Fruit fly (Drosophila melanogaster) whole organism, embryonic: ENCODE measurements around the gene Noa36.

ENCODE experiments used
- CG10274 ChIP-seq: fragments of 200-800 bp; sonication (Bioruptor generic); optimal IDR thresholded peaks from 3 replicates; lab custom pipeline; 2017; ENCODE audit warnings: missing biosample characterization, mild to moderate bottlenecking, missing genetic modification characterization
- CG11456 ChIP-seq: fragments of 200-800 bp; sonication (Bioruptor generic); IDR thresholded peaks from 3 replicates; pipeline ENCODE4 v1.3.6; 2022; ENCODE audit warnings: missing biosample characterization, missing genetic modification characterization
- CG12071 ChIP-seq: fragments of 200-800 bp; sonication (Bioruptor generic); optimal IDR thresholded peaks from 3 replicates; lab custom pipeline; 2018; ENCODE audit warnings: missing biosample characterization, mild to moderate bottlenecking, missing genetic modification characterization
- CG12299 ChIP-seq: fragments of 200-800 bp; sonication (Bioruptor generic); optimal IDR thresholded peaks from 2 replicates; lab custom pipeline; 2018; ENCODE audit warnings: missing biosample characterization, mild to moderate bottlenecking, missing genetic modification characterization
- CG14014 ChIP-seq: fragments of 200-800 bp; sonication (Bioruptor generic); IDR thresholded peaks from 2 replicates; pipeline ENCODE4 v1.3.6; 2022; ENCODE audit warnings: missing biosample characterization, missing genetic modification characterization
- CG1603 ChIP-seq: fragments of 200-800 bp; sonication (Bioruptor generic); optimal IDR thresholded peaks from 2 replicates; lab custom pipeline; 2019; ENCODE audit warnings: missing biosample characterization, mild to moderate bottlenecking, missing genetic modification characterization, moderate library complexity
- CG30020 ChIP-seq: fragments of 200-800 bp; optimal IDR thresholded peaks from 2 replicates; lab custom pipeline; 2019; ENCODE audit warnings: missing biosample characterization, mild to moderate bottlenecking, missing genetic modification characterization, moderate library complexity
- Hr51 ChIP-seq, 2 experiments: fragments of 200-800 bp; sonication (Bioruptor generic); optimal IDR thresholded peaks; 2 replicates in 1 of 2; 3 replicates in 1 of 2; lab custom pipeline; 2016 to 2018; ENCODE audit warnings: missing biosample characterization in 2 of 2, missing genetic modification characterization in 2 of 2, mild to moderate bottlenecking in 1 of 2, moderate library complexity in 1 of 2
- Lpt ChIP-seq: fragments of >200 bp; optimal IDR thresholded peaks from 2 replicates; lab custom pipeline; 2018; ENCODE audit warnings: missing biosample characterization, missing genetic modification characterization
- MBD-R2 ChIP-seq: fragments of 200-800 bp; sonication (Bioruptor generic); IDR thresholded peaks from 2 replicates; pipeline ENCODE4 v1.3.6; 2022; ENCODE audit warnings: missing biosample characterization, missing genetic modification characterization
- Mad ChIP-seq: fragments of 200-800 bp; sonication (Bioruptor generic); optimal IDR thresholded peaks from 2 replicates; lab custom pipeline; 2016; ENCODE audit warnings: missing biosample characterization, missing genetic modification characterization
- Med ChIP-seq: fragments of 200-800 bp; sonication (Bioruptor generic); peaks from one replicate; lab custom pipeline; 2016; ENCODE audit warnings: missing biosample characterization, missing genetic modification characterization, mild to moderate bottlenecking, inconsistent platforms, moderate library complexity
- Nf-YA ChIP-seq: fragments of 200-800 bp; sonication (Bioruptor generic); IDR thresholded peaks from 2 replicates; pipeline ENCODE4 v1.3.6; 2022; ENCODE audit warnings: missing biosample characterization, missing genetic modification characterization
- Nf-YB ChIP-seq: fragments of 200-800 bp; sonication (Bioruptor generic); optimal IDR thresholded peaks from 3 replicates; lab custom pipeline; 2019; ENCODE audit warnings: missing biosample characterization, mild to moderate bottlenecking, missing genetic modification characterization, moderate library complexity
- Nf-YC ChIP-seq: fragments of 200-800 bp; optimal IDR thresholded peaks from 3 replicates; lab custom pipeline; 2019; ENCODE audit warnings: missing biosample characterization, mild to moderate bottlenecking, missing genetic modification characterization, moderate library complexity
- Rfx ChIP-seq: fragments of 200-800 bp; sonication (Bioruptor generic); IDR thresholded peaks from 2 replicates; pipeline ENCODE4 v1.3.6; 2022; ENCODE audit warnings: missing biosample characterization, missing genetic modification characterization
- Six4 ChIP-seq: fragments of 200-800 bp; sonication (Bioruptor generic); optimal IDR thresholded peaks from 2 replicates; lab custom pipeline; 2016; ENCODE audit warnings: missing biosample characterization, missing genetic modification characterization
- TFAM ChIP-seq: fragments of 200-800 bp; sonication (Bioruptor generic); optimal IDR thresholded peaks from 2 replicates; lab custom pipeline; 2017; ENCODE audit warnings: missing biosample characterization, missing genetic modification characterization, inconsistent platforms
- Trl ChIP-seq, 3 experiments: fragments of >200 bp in 2 of 3; fragments of 200-800 bp in 1 of 3; sonication (Bioruptor generic) in 1 of 3; optimal IDR thresholded peaks; 2 replicates in 1 of 3; 3 replicates in 2 of 3; lab custom pipeline; 2016 to 2017; ENCODE audit warnings: missing biosample characterization in 1 of 3, missing genetic modification characterization in 1 of 3
- ac ChIP-seq: fragments of 200-800 bp; sonication (Bioruptor generic); optimal IDR thresholded peaks from 3 replicates; lab custom pipeline; 2017; ENCODE audit warnings: missing biosample characterization, mild to moderate bottlenecking, missing genetic modification characterization
- cato ChIP-seq: fragments of 200-800 bp; sonication (Bioruptor generic); optimal IDR thresholded peaks from 2 replicates; lab custom pipeline; 2016; ENCODE audit warnings: missing biosample characterization, missing genetic modification characterization, borderline replicate concordance
- cg ChIP-seq: fragments of 200-800 bp; sonication (Bioruptor generic); optimal IDR thresholded peaks from 3 replicates; lab custom pipeline; 2019; ENCODE audit warnings: missing biosample characterization, mild to moderate bottlenecking, missing genetic modification characterization, moderate library complexity
- chinmo ChIP-seq: fragments of 200-800 bp; sonication (Bioruptor generic); IDR thresholded peaks from 4 replicates; pipeline ENCODE4 v1.3.6; 2022; ENCODE audit warnings: missing biosample characterization, missing genetic modification characterization; ENCODE audit not compliant: partially characterized antibody
- ems ChIP-seq: fragments of 200-800 bp; sonication (Bioruptor generic); optimal IDR thresholded peaks from 3 replicates; lab custom pipeline; 2016; ENCODE audit warnings: missing biosample characterization, missing genetic modification characterization
- gcm ChIP-seq: fragments of 200-800 bp; sonication (Bioruptor generic); optimal IDR thresholded peaks from 2 replicates; lab custom pipeline; 2019; ENCODE audit warnings: missing biosample characterization, mild to moderate bottlenecking, missing genetic modification characterization, moderate library complexity
- gsb-n ChIP-seq: fragments of 200-800 bp; sonication (Bioruptor generic); optimal IDR thresholded peaks from 3 replicates; lab custom pipeline; 2018; ENCODE audit warnings: missing biosample characterization, mild to moderate bottlenecking, missing genetic modification characterization
- hkb ChIP-seq, 2 experiments: fragments of 200-800 bp in 1 of 2; fragments of >200 bp in 1 of 2; sonication (Bioruptor generic) in 1 of 2; IDR thresholded peaks in 1 of 2; optimal IDR thresholded peaks in 1 of 2; 2 replicates each; pipeline versions ENCODE4 v1.3.6 to Lab custom; 2017 to 2022; ENCODE audit warnings: missing biosample characterization in 1 of 2, missing genetic modification characterization in 1 of 2
- kah ChIP-seq: fragments of 200-800 bp; sonication (Bioruptor generic); optimal IDR thresholded peaks from 2 replicates; lab custom pipeline; 2018; ENCODE audit warnings: missing biosample characterization, mild to moderate bottlenecking, missing genetic modification characterization
- ken ChIP-seq: fragments of 200-800 bp; sonication (Bioruptor generic); IDR thresholded peaks from 3 replicates; pipeline ENCODE4 v1.3.6; 2022; ENCODE audit warnings: missing biosample characterization, missing genetic modification characterization
- kni ChIP-seq: fragments of 200-800 bp; sonication (Bioruptor generic); optimal IDR thresholded peaks from 3 replicates; lab custom pipeline; 2017; ENCODE audit warnings: mild to moderate bottlenecking, missing biosample characterization, missing genetic modification reagents, missing genetic modification characterization
- nerfin-1 ChIP-seq: fragments of 200-800 bp; sonication (Bioruptor generic); optimal IDR thresholded peaks from 3 replicates; lab custom pipeline; 2019; ENCODE audit warnings: missing biosample characterization, mild to moderate bottlenecking, missing genetic modification characterization, moderate library complexity
- odd ChIP-seq: fragments of 200-800 bp; sonication (Bioruptor generic); optimal IDR thresholded peaks from 2 replicates; lab custom pipeline; 2017; ENCODE audit warnings: missing biosample characterization, mild to moderate bottlenecking, missing genetic modification characterization
- phol ChIP-seq: fragments of 200-800 bp; sonication (Bioruptor generic); optimal IDR thresholded peaks from 3 replicates; lab custom pipeline; 2018; ENCODE audit warnings: missing biosample characterization, mild to moderate bottlenecking, missing genetic modification characterization, moderate library complexity
- pros ChIP-seq: fragments of 200-800 bp; sonication (Bioruptor generic); optimal IDR thresholded peaks from 3 replicates; lab custom pipeline; 2019; ENCODE audit warnings: missing biosample characterization, mild to moderate bottlenecking, missing genetic modification characterization, moderate library complexity
- salm ChIP-seq: fragments of 200-800 bp; sonication (Bioruptor generic); optimal IDR thresholded peaks from 2 replicates; lab custom pipeline; 2018; ENCODE audit warnings: missing biosample characterization, mild to moderate bottlenecking, missing genetic modification characterization
- seq ChIP-seq: fragments of 200-800 bp; sonication (Bioruptor generic); IDR thresholded peaks from 2 replicates; pipeline ENCODE4 v1.3.6; 2022; ENCODE audit warnings: missing biosample characterization, missing genetic modification characterization
- slbo ChIP-seq: fragments of 200-800 bp; sonication (Bioruptor generic); IDR thresholded peaks from 2 replicates; pipeline ENCODE4 v1.3.6; 2022; ENCODE audit warnings: missing biosample characterization, missing genetic modification characterization
- sqz ChIP-seq: fragments of 200-800 bp; sonication (Bioruptor generic); optimal IDR thresholded peaks from 3 replicates; lab custom pipeline; 2018; ENCODE audit warnings: missing biosample characterization, mild to moderate bottlenecking, missing genetic modification characterization
- sug ChIP-seq: fragments of 200-800 bp; optimal IDR thresholded peaks from 2 replicates; lab custom pipeline; 2019; ENCODE audit warnings: missing biosample characterization, mild to moderate bottlenecking, missing genetic modification characterization, moderate library complexity

Gene Noa36

DNA sequence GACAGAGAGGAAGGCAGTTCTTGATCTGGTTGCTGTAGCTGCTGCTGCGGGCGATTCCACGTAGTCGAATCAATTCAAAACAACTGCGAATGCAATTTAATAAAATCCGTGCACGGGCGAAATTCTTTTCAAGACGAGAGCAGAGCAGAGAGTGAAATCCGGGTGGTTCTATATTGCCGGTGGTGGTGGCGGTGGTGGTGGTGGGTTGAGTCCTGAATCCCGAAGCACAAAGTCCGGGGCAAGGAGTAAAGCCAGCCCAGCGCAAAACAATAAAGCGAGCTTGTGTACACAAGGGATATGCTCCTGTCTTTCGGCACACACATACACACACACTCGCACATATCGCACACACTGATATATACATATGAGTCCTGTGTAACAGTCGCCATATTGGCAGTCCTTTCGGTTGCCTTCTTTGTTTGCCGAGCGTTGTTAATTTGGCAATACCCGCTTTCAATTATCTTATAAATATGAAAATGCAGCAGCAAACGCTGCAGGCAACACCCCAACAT is 37.7 kb downstream of the Noa36 start:
- no peak for TF ChIP-seq chinmo (GFP tag; lab: Robert Waterston, UW)
- no peak for TF ChIP-seq CG12299 (tag; lab: Kevin White, UChicago)
- no peak for TF ChIP-seq ac (GFP tag; lab: Kevin White, UChicago)
- TF ChIP-seq Nf-YB (GFP tag; lab: Kevin White, UChicago), result peak; percentile 57
- peak; percentile 23 for TF ChIP-seq phol
- TF ChIP-seq slbo (GFP tag; lab: Robert Waterston, UW), result no peak
- no peak for TF ChIP-seq Trl (optimal IDR thresholded peaks at IDR 0.05; lab: Kevin White, UChicago)
- no peak for TF ChIP-seq Trl (GFP tag; optimal IDR thresholded peaks at IDR 0.05; lab: Kevin White, UChicago)
- no peak for TF ChIP-seq ems (GFP tag; lab: Kevin White, UChicago)
- TF ChIP-seq sug (tag; lab: Kevin White, UChicago), result no peak
- TF ChIP-seq Hr51 (GFP tag; optimal IDR thresholded peaks at IDR 0.05; lab: Kevin White, UChicago), result no peak
- no peak for TF ChIP-seq nerfin-1
- no peak for TF ChIP-seq CG30020 (tag; lab: Kevin White, UChicago)
- TF ChIP-seq CG1603 (tag; lab: Kevin White, UChicago), result no peak
- TF ChIP-seq pros, result peak; percentile 60
- TF ChIP-seq CG14014, result no peak
- peak; percentile 27 for TF ChIP-seq kni
- TF ChIP-seq salm (tag; lab: Kevin White, UChicago), result no peak
- TF ChIP-seq MBD-R2 (GFP tag; lab: Robert Waterston, UW), result no peak
- TF ChIP-seq seq (GFP tag; lab: Robert Waterston, UW), result peak; percentile 41; the same call in 1 of the 2 replicates
- no peak for TF ChIP-seq odd (GFP tag; lab: Kevin White, UChicago)
- no peak for TF ChIP-seq Mad
- peak; percentile 65 for TF ChIP-seq Nf-YC (tag; lab: Kevin White, UChicago)
- TF ChIP-seq CG10274 (GFP tag; lab: Kevin White, UChicago), result no peak
- no peak for TF ChIP-seq gcm
- no peak for TF ChIP-seq gsb-n (tag; lab: Kevin White, UChicago)
- no peak for TF ChIP-seq CG12071 (GFP tag; lab: Kevin White, UChicago)
- TF ChIP-seq Nf-YA (GFP tag; lab: Robert Waterston, UW), result no peak
- TF ChIP-seq cg (GFP tag; lab: Kevin White, UChicago), result peak; percentile 51
- no peak for TF ChIP-seq Lpt (GFP tag; lab: Kevin White, UChicago)
- no peak for TF ChIP-seq CG11456
- no peak for TF ChIP-seq TFAM (GFP tag; lab: Kevin White, UChicago)
- TF ChIP-seq, all 482 proteins: peak for 7

DNA sequence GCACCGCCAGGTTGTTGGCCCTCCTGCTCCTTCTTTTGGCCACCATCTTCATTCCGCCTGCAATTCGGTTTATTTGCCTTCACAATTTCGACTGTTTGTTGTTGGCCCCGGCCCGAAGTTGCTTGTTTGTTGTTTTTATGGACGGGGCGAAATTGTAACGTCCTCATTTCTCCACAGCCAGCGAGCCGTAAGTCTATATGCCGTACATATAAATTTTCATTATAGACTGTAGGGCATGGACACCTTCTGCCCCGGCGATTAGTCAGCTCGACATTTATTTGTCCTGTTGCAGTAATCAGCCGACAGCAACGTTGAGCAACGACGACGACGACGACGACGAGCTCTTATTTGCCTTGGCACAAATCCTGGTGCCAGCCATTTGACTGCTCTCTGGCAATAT is 40.3 kb downstream of the Noa36 start:
- TF ChIP-seq MBD-R2 (GFP tag; lab: Robert Waterston, UW), result no peak
- TF ChIP-seq Rfx (GFP tag; lab: Robert Waterston, UW), result no peak
- TF ChIP-seq cato (GFP tag; lab: Kevin White, UChicago), result no peak
- TF ChIP-seq ken (GFP tag; lab: Robert Waterston, UW), result 0 out of 3 replicates have a peak, but pooled peaks have one; percentile 18
- TF ChIP-seq hkb (optimal IDR thresholded peaks at IDR 0.05; lab: Kevin White, UChicago), result no peak
- TF ChIP-seq hkb (GFP tag; IDR thresholded peaks at IDR 0.05; lab: Robert Waterston, UW), result no peak
- peak; percentile 22 for TF ChIP-seq Med (GFP tag; lab: Kevin White, UChicago)
- no peak for TF ChIP-seq sqz (GFP tag; lab: Kevin White, UChicago)
- TF ChIP-seq Six4, result no peak
- TF ChIP-seq kah, result no peak
- TF ChIP-seq CG30020 (tag; lab: Kevin White, UChicago), result no peak
